Fruit fly (Drosophila melanogaster) whole organism, prepupa: ENCODE data around the gene EndoU.
A peak's percentile ranks its signal among the peaks of the same experiment; 100 is the strongest.
"Not testable (repeated sequence)": the region's sequence is repeated elsewhere in the genome, so short reads cannot be mapped to it uniquely, and the experiment has no call there.

ENCODE experiments used
- Blimp-1 ChIP-seq: fragments of 200-800 bp; sonication (Bioruptor generic); optimal IDR thresholded peaks from 3 replicates; lab custom pipeline; 2017; ENCODE audit warnings: missing biosample characterization, missing genetic modification characterization, mild to moderate bottlenecking, moderate library complexity, missing genetic modification reagents
- CG10631 ChIP-seq: fragments of 200-800 bp; sonication (Bioruptor generic); optimal IDR thresholded peaks from 2 replicates; lab custom pipeline; 2016; ENCODE audit warnings: missing biosample characterization, missing genetic modification characterization
- CG10669 ChIP-seq: fragments of 200-800 bp; sonication (Bioruptor generic); optimal IDR thresholded peaks from 3 replicates; lab custom pipeline; 2018; ENCODE audit warnings: missing biosample characterization, mild to moderate bottlenecking, missing genetic modification characterization, moderate library complexity
- CG11294 ChIP-seq: fragments of 200-800 bp; sonication (Bioruptor generic); IDR thresholded peaks from 2 replicates; pipeline ENCODE4 v1.3.6; 2022; ENCODE audit warnings: missing biosample characterization, missing genetic modification characterization
- CG11762 ChIP-seq: fragments of 200-800 bp; sonication (Bioruptor generic); optimal IDR thresholded peaks from 3 replicates; lab custom pipeline; 2016; ENCODE audit warnings: missing biosample characterization, missing genetic modification characterization; ENCODE audit not compliant: insufficient read depth
- CG15336 ChIP-seq: fragments of 200-800 bp; sonication (Bioruptor generic); IDR thresholded peaks from 2 replicates; pipeline ENCODE4 v1.3.6; 2022; ENCODE audit warnings: missing biosample characterization, missing genetic modification characterization
- CG1621 ChIP-seq: fragments of 200-800 bp; sonication (Bioruptor generic); optimal IDR thresholded peaks from 3 replicates; lab custom pipeline; 2018; ENCODE audit warnings: missing biosample characterization, mild to moderate bottlenecking, missing genetic modification characterization
- CG16779 ChIP-seq: fragments of 200-800 bp; sonication (Bioruptor generic); optimal IDR thresholded peaks from 3 replicates; lab custom pipeline; 2017; ENCODE audit warnings: missing biosample characterization, mild to moderate bottlenecking, missing genetic modification characterization
- CG3032 ChIP-seq: fragments of 200-800 bp; optimal IDR thresholded peaks from 2 replicates; lab custom pipeline; 2019; ENCODE audit warnings: missing biosample characterization, mild to moderate bottlenecking, missing genetic modification characterization, moderate library complexity
- CG32006 ChIP-seq: fragments of 200-800 bp; sonication (Bioruptor generic); optimal IDR thresholded peaks from 3 replicates; lab custom pipeline; 2017; ENCODE audit warnings: missing biosample characterization, mild to moderate bottlenecking, missing genetic modification characterization
- CG3919 ChIP-seq: fragments of 200-800 bp; sonication (Bioruptor generic); optimal IDR thresholded peaks from 3 replicates; lab custom pipeline; 2016; ENCODE audit warnings: missing biosample characterization, missing genetic modification characterization
- CG6163 ChIP-seq: fragments of 200-800 bp; sonication (Bioruptor generic); IDR thresholded peaks from 3 replicates; pipeline ENCODE4 v1.3.6; 2022; ENCODE audit warnings: missing biosample characterization, missing genetic modification characterization
- CG6808 ChIP-seq: fragments of 200-800 bp; sonication (Bioruptor generic); optimal IDR thresholded peaks from 3 replicates; lab custom pipeline; 2017; ENCODE audit warnings: missing biosample characterization, missing genetic modification characterization, mild to moderate bottlenecking, moderate library complexity, missing genetic modification reagents
- CG6854 ChIP-seq: fragments of 200-800 bp; sonication (Bioruptor generic); optimal IDR thresholded peaks from 2 replicates; lab custom pipeline; 2017; ENCODE audit warnings: missing biosample characterization, mild to moderate bottlenecking, missing genetic modification characterization
- CG7368 ChIP-seq: fragments of 200-800 bp; sonication (Bioruptor generic); optimal IDR thresholded peaks from 3 replicates; lab custom pipeline; 2016; ENCODE audit warnings: missing biosample characterization, missing genetic modification characterization
- CG8119 ChIP-seq: fragments of 200-800 bp; sonication (Bioruptor generic); IDR thresholded peaks from 3 replicates; pipeline ENCODE4 v1.3.6; 2022; ENCODE audit warnings: missing biosample characterization, missing genetic modification characterization
- CG8632 ChIP-seq: fragments of 200-800 bp; sonication (Bioruptor generic); optimal IDR thresholded peaks from 3 replicates; lab custom pipeline; 2016; ENCODE audit warnings: missing biosample characterization, missing genetic modification characterization
- CG9139 ChIP-seq: fragments of 200-800 bp; sonication (Bioruptor generic); optimal IDR thresholded peaks from 3 replicates; lab custom pipeline; 2017; ENCODE audit warnings: missing biosample characterization, mild to moderate bottlenecking, missing genetic modification characterization
- Eip75B ChIP-seq: fragments of 200-800 bp; sonication (Bioruptor generic); optimal IDR thresholded peaks from 3 replicates; lab custom pipeline; 2016; ENCODE audit warnings: missing biosample characterization, missing genetic modification characterization
- Eip93F ChIP-seq: fragments of 200-800 bp; sonication (Bioruptor generic); optimal IDR thresholded peaks from 2 replicates; lab custom pipeline; 2016; ENCODE audit warnings: missing biosample characterization, mild to moderate bottlenecking, missing genetic modification characterization
- Gug ChIP-seq: fragments of 200-800 bp; sonication (Bioruptor generic); IDR thresholded peaks from 2 replicates; pipeline ENCODE4 v1.3.6; 2022; ENCODE audit warnings: missing biosample characterization, missing genetic modification characterization
- Hr39 ChIP-seq: fragments of 200-800 bp; sonication (Bioruptor generic); optimal IDR thresholded peaks from 2 replicates; lab custom pipeline; 2016; ENCODE audit warnings: missing biosample characterization, missing genetic modification characterization
- Hr4 ChIP-seq: fragments of 200-800 bp; sonication (Bioruptor generic); optimal IDR thresholded peaks from 3 replicates; lab custom pipeline; 2016; ENCODE audit warnings: missing biosample characterization, missing genetic modification characterization
- Sox102F ChIP-seq: fragments of 200-800 bp; sonication (Bioruptor generic); optimal IDR thresholded peaks from 2 replicates; lab custom pipeline; 2016; ENCODE audit warnings: missing biosample characterization, mild to moderate bottlenecking, missing genetic modification characterization
- Sox15 ChIP-seq: fragments of 200-800 bp; sonication (Bioruptor generic); optimal IDR thresholded peaks from 3 replicates; lab custom pipeline; 2016; ENCODE audit warnings: missing biosample characterization, missing genetic modification characterization
- achi ChIP-seq: fragments of 200-800 bp; sonication (Bioruptor generic); optimal IDR thresholded peaks from 3 replicates; lab custom pipeline; 2016; ENCODE audit warnings: missing biosample characterization, missing genetic modification characterization
- dac ChIP-seq: fragments of 200-800 bp; sonication (Bioruptor generic); optimal IDR thresholded peaks from 2 replicates; lab custom pipeline; 2017; ENCODE audit warnings: missing biosample characterization, mild to moderate bottlenecking, missing genetic modification characterization
- dsx ChIP-seq: fragments of 200-800 bp; optimal IDR thresholded peaks from 3 replicates; lab custom pipeline; 2019; ENCODE audit warnings: missing biosample characterization, mild to moderate bottlenecking, missing genetic modification characterization, moderate library complexity; ENCODE audit not compliant: poor library complexity, severe bottlenecking
- eg ChIP-seq: fragments of 200-800 bp; sonication (Bioruptor generic); IDR thresholded peaks from 3 replicates; pipeline ENCODE4 v1.3.6; 2022; ENCODE audit warnings: missing biosample characterization, missing genetic modification characterization
- fd85E ChIP-seq: fragments of 200-800 bp; sonication (Bioruptor generic); optimal IDR thresholded peaks from 3 replicates; lab custom pipeline; 2016; ENCODE audit warnings: missing biosample characterization, missing genetic modification characterization
- net ChIP-seq: fragments of 200-800 bp; sonication (Bioruptor generic); optimal IDR thresholded peaks from 3 replicates; lab custom pipeline; 2016; ENCODE audit warnings: missing biosample characterization, missing genetic modification characterization
- pdm3 ChIP-seq: fragments of 200-800 bp; sonication (Bioruptor generic); optimal IDR thresholded peaks from 3 replicates; lab custom pipeline; 2016; ENCODE audit warnings: missing biosample characterization, missing genetic modification characterization
- ss ChIP-seq, 2 experiments: fragments of 200-800 bp; sonication (Bioruptor generic); optimal IDR thresholded peaks; 2 replicates in 1 of 2; 3 replicates in 1 of 2; lab custom pipeline; 2017 to 2018; ENCODE audit warnings: mild to moderate bottlenecking in 2 of 2, missing biosample characterization in 2 of 2, missing genetic modification characterization in 2 of 2, moderate library complexity in 1 of 2
- svp ChIP-seq: fragments of 200-800 bp; sonication (Bioruptor generic); peaks from one replicate; lab custom pipeline; 2016; ENCODE audit warnings: missing biosample characterization, missing genetic modification characterization
- topi ChIP-seq: fragments of 200-800 bp; sonication (Bioruptor generic); optimal IDR thresholded peaks from 3 replicates; lab custom pipeline; 2016; ENCODE audit warnings: missing biosample characterization, missing genetic modification characterization
- vri ChIP-seq: fragments of 200-800 bp; sonication (Bioruptor generic); optimal IDR thresholded peaks from 3 replicates; lab custom pipeline; 2016; ENCODE audit warnings: missing biosample characterization, mild to moderate bottlenecking, missing genetic modification characterization

EndoU gene

dm6 chr3R:15899650-15900049 is 8.5 kb upstream of the EndoU start (continued):
- peak; percentile 36 for TF ChIP-seq Sox15
- peak; percentile 58 for TF ChIP-seq topi
- TF ChIP-seq Eip75B (GFP tag; lab: Kevin White, UChicago), result peak; percentile 71
- TF ChIP-seq Sox102F, result peak; percentile 43
- TF ChIP-seq Gug (GFP tag; lab: Robert Waterston, UW), result peak; percentile 44; the same call in 1 of the 2 replicates
- peak; percentile 60 for TF ChIP-seq achi (GFP tag; lab: Kevin White, UChicago)
- TF ChIP-seq CG10669 (GFP tag; lab: Kevin White, UChicago), result peak; percentile 72
- peak; percentile 48 for TF ChIP-seq vri

- TF ChIP-seq CG6163 (peak; percentile 88), CG11294 (GFP tag; lab: Robert Waterston, UW) (peak; percentile 71), Gug (GFP tag; lab: Robert Waterston, UW) (peak; percentile 75), CG8119 (GFP tag; lab: Robert Waterston, UW) (peak; percentile 87), CG15336 (GFP tag; lab: Robert Waterston, UW) (peak; percentile 89), eg (GFP tag; lab: Robert Waterston, UW) (peak; percentile 91)
These were observed 7.0 kb upstream of the EndoU start for dm6 chr3R:15901097-15901709.

dm6 chr3R:15904543-15904942 is 3.7 kb upstream of the EndoU start, which contains the start of gene glob1:
TSS of gene glob1 (minus strand) at chr3R:15904643.
- not testable (repeated sequence) for TF ChIP-seq dac, achi, CG6808 (GFP tag; lab: Kevin White, UChicago)

dm6 chr3R:15913231-15913630 is 5.0 kb downstream of the EndoU start:
- TF ChIP-seq CG11294 (GFP tag; lab: Robert Waterston, UW) (no peak), dsx (GFP tag; lab: Kevin White, UChicago) (peak; percentile 4), CG3919 (GFP tag; lab: Kevin White, UChicago) (peak; percentile 60), eg (GFP tag; lab: Robert Waterston, UW) (0 out of 3 replicates have a peak, but pooled peaks have one; percentile 16)
- TF ChIP-seq, all 60 proteins: peak for 3

dm6 chr3R:15917907-15918306 is 9.7 kb downstream of the EndoU start, which contains the start of gene CG45105:
TSS of gene CG45105 (minus strand) at chr3R:15918007.
- no peak for TF ChIP-seq CG15336 (GFP tag; lab: Robert Waterston, UW)
- TF ChIP-seq net (GFP tag; lab: Kevin White, UChicago), result no peak

- TF ChIP-seq CG9139 (GFP tag; lab: Kevin White, UChicago) (peak; percentile 76), CG6854 (GFP tag; lab: Kevin White, UChicago) (peak; percentile 90), CG3919 (GFP tag; lab: Kevin White, UChicago) (peak; percentile 98), Hr39 (GFP tag; lab: Kevin White, UChicago) (peak; percentile 98), CG16779 (tag; lab: Kevin White, UChicago) (peak; percentile 91), CG8632 (GFP tag; lab: Kevin White, UChicago) (peak; percentile 95), Hr4 (GFP tag; lab: Kevin White, UChicago) (peak; percentile 93), Blimp-1 (GFP tag; lab: Kevin White, UChicago) (peak; percentile 75), svp (peak; percentile 99), Sox15 (peak; percentile 95), ss (GFP tag; optimal IDR thresholded peaks at IDR 0.05; lab: Kevin White, UChicago) (peak; percentile 72 to 88), CG7368 (peak; percentile 97), pdm3 (GFP tag; lab: Kevin White, UChicago) (peak; percentile 98), fd85E (GFP tag; lab: Kevin White, UChicago) (peak; percentile 90), Eip75B (GFP tag; lab: Kevin White, UChicago) (peak; percentile 98), CG11762 (GFP tag; lab: Kevin White, UChicago) (peak; percentile 95), CG10631 (GFP tag; lab: Kevin White, UChicago) (peak; percentile 96), Eip93F (GFP tag; lab: Kevin White, UChicago) (peak; percentile 92), net (GFP tag; lab: Kevin White, UChicago) (peak; percentile 96), CG8119 (GFP tag; lab: Robert Waterston, UW) (peak; percentile 94), CG32006 (GFP tag; lab: Kevin White, UChicago) (peak; percentile 94), CG1621 (tag; lab: Kevin White, UChicago) (peak; percentile 95), CG6163 (peak; percentile 98), CG3032 (tag; lab: Kevin White, UChicago) (peak; percentile 93)
These were observed 11.4 kb downstream of the EndoU start for dm6 chr3R:15919367-15920228.
